Fruit fly (Drosophila melanogaster): ENCODE data around the gene Teh3.

Teh3 gene

dm6 chr3L:4193730-4194649 lies 9.5 kb upstream of the Teh3 start, which contains the start of gene CG43367 (continued):
- TF ChIP-seq Ada2b (GFP tag; IDR thresholded peaks at IDR 0.05): no peak
- peak; percentile 90 for TF ChIP-seq crol (GFP tag; IDR thresholded peaks at IDR 0.05)
- no peak for TF ChIP-seq tx (GFP tag; optimal IDR thresholded peaks at IDR 0.05)
- no peak for TF ChIP-seq CG7271 (tag; optimal IDR thresholded peaks at IDR 0.05)
- no peak for TF ChIP-seq Trl (optimal IDR thresholded peaks at IDR 0.05)
- TF ChIP-seq Trl (GFP tag; optimal IDR thresholded peaks at IDR 0.05): no peak
- TF ChIP-seq CG2199 (GFP tag; IDR thresholded peaks at IDR 0.05): no peak
- no peak for TF ChIP-seq cwo (GFP tag; optimal IDR thresholded peaks at IDR 0.05)
- no peak for TF ChIP-seq Rx (GFP tag; IDR thresholded peaks at IDR 0.05)
- peak; percentile 33 for TF ChIP-seq MESR4 (GFP tag; optimal IDR thresholded peaks at IDR 0.05)
- no peak for TF ChIP-seq CG9437 (GFP tag; optimal IDR thresholded peaks at IDR 0.05)
- peak; percentile 96 for TF ChIP-seq CG10267 (tag; optimal IDR thresholded peaks at IDR 0.05)
- no peak for TF ChIP-seq Neu2 (GFP tag; optimal IDR thresholded peaks at IDR 0.05; ENCODE audit: borderline replicate concordance)
- no peak for TF ChIP-seq nau (GFP tag; optimal IDR thresholded peaks at IDR 0.05)
- no peak for TF ChIP-seq Mes4 (GFP tag; optimal IDR thresholded peaks at IDR 0.05)
- no peak for TF ChIP-seq sens (GFP tag)
- no peak for TF ChIP-seq NC2β (GFP tag; optimal IDR thresholded peaks at IDR 0.05)
- no peak for TF ChIP-seq aop (GFP tag; IDR thresholded peaks at IDR 0.05)
- no peak for TF ChIP-seq CG10366 (GFP tag; IDR thresholded peaks at IDR 0.05)
- no peak for TF ChIP-seq CG11560 (tag; IDR thresholded peaks at IDR 0.05)
- TF ChIP-seq Deaf1 (tag; optimal IDR thresholded peaks at IDR 0.05): no peak
- TF ChIP-seq Atf-2 (GFP tag; optimal IDR thresholded peaks at IDR 0.05): no peak
- no peak for TF ChIP-seq Ravus (GFP tag; IDR thresholded peaks at IDR 0.05)
- TF ChIP-seq CG10209 (GFP tag; optimal IDR thresholded peaks at IDR 0.05): no peak
- no peak for TF ChIP-seq dati (GFP tag; IDR thresholded peaks at IDR 0.05)
- no peak; the same call in 2 of the 3 replicates for TF ChIP-seq dysf (GFP tag; IDR thresholded peaks at IDR 0.05)
- TF ChIP-seq CG6689 (GFP tag; IDR thresholded peaks at IDR 0.05): no peak
- TF ChIP-seq z (GFP tag; IDR thresholded peaks at IDR 0.05): no peak
- TF ChIP-seq h (optimal IDR thresholded peaks at IDR 0.05): no peak
- no peak for TF ChIP-seq CG4328 (GFP tag; optimal IDR thresholded peaks at IDR 0.05)
- no peak for TF ChIP-seq Ets97D (GFP tag; optimal IDR thresholded peaks at IDR 0.05)
- TF ChIP-seq gfzf (GFP tag; optimal IDR thresholded peaks at IDR 0.05): peak; percentile 47
- TF ChIP-seq pb (GFP tag; optimal IDR thresholded peaks at IDR 0.05): no peak
- TF ChIP-seq bigmax (GFP tag; optimal IDR thresholded peaks at IDR 0.05): no peak
- no peak for TF ChIP-seq cad (GFP tag; optimal IDR thresholded peaks at IDR 0.05)
- TF ChIP-seq Camta (GFP tag; optimal IDR thresholded peaks at IDR 0.05): no peak
- peak; percentile 39 for TF ChIP-seq lab (GFP tag; optimal IDR thresholded peaks at IDR 0.05)
- no peak for TF ChIP-seq HHEX (GFP tag; optimal IDR thresholded peaks at IDR 0.05)
- 0 out of 3 replicates have a peak, but pooled peaks have one; percentile 15 for TF ChIP-seq Dbx (GFP tag; IDR thresholded peaks at IDR 0.05)
- no peak for TF ChIP-seq abd-A (tag; optimal IDR thresholded peaks at IDR 0.05)
- TF ChIP-seq Fer3 (tag; optimal IDR thresholded peaks at IDR 0.05): no peak
- no peak for TF ChIP-seq Hey (tag; optimal IDR thresholded peaks at IDR 0.05)
- no peak for TF ChIP-seq Taf1 (GFP tag; IDR thresholded peaks at IDR 0.05)
- peak; percentile 99 for TF ChIP-seq CG17385 (GFP tag; optimal IDR thresholded peaks at IDR 0.05)
- no peak for TF ChIP-seq CG18764 (GFP tag; optimal IDR thresholded peaks at IDR 0.05)
- TF ChIP-seq CG7556 (GFP tag; optimal IDR thresholded peaks at IDR 0.05): no peak
- no peak for TF ChIP-seq ato (GFP tag; IDR thresholded peaks at IDR 0.05; ENCODE audit: partially characterized antibody)
- TF ChIP-seq nerfin-1 (tag; optimal IDR thresholded peaks at IDR 0.05): peak; percentile 8
- TF ChIP-seq wdn (GFP tag; IDR thresholded peaks at IDR 0.05): no peak
- no peak for TF ChIP-seq Hr51 (GFP tag; optimal IDR thresholded peaks at IDR 0.05)
- no peak for TF ChIP-seq CG3726 (GFP tag; IDR thresholded peaks at IDR 0.05)

Measured in whole organism, embryonic.